Worm (Caenorhabditis elegans) whole organism, L2 larva: ENCODE data around the gene F10C2.4.
A peak's percentile ranks its signal among the peaks of the same experiment; 100 is the strongest.

ENCODE experiments used
- C34F6.9 ChIP-seq: fragments of 150-350 bp; optimal IDR thresholded peaks from 2 replicates; lab custom pipeline; 2014; ENCODE audit warnings: missing biosample characterization, missing genetic modification characterization
- R02D3.7 ChIP-seq: fragments of 150-350 bp; optimal IDR thresholded peaks from 2 replicates; lab custom pipeline; 2014; ENCODE audit warnings: missing biosample characterization, missing genetic modification characterization
- Y55F3AM.14 ChIP-seq: fragments of 200-800 bp; sonication (Bioruptor generic); optimal IDR thresholded peaks from 2 replicates; lab custom pipeline; 2018; ENCODE audit warnings: mild to moderate bottlenecking, missing genetic modification characterization, missing compliant biosample characterization
- alr-1 ChIP-seq: fragments of 150-350 bp; optimal IDR thresholded peaks from 2 replicates; lab custom pipeline; 2014; ENCODE audit warnings: missing biosample characterization, missing genetic modification characterization
- aly-2 ChIP-seq: fragments of 150-350 bp; optimal IDR thresholded peaks from 2 replicates; lab custom pipeline; 2014; ENCODE audit warnings: missing biosample characterization, missing genetic modification characterization
- ama-1 ChIP-seq: fragments of 150-350 bp; optimal IDR thresholded peaks from 2 replicates; lab custom pipeline; 2018; ENCODE audit warnings: inconsistent platforms
- ceh-16 ChIP-seq: fragments of 150-350 bp; optimal IDR thresholded peaks from 2 replicates; lab custom pipeline; 2014; ENCODE audit warnings: missing biosample characterization, missing genetic modification characterization
- crh-2 ChIP-seq: sonication (generic microtip); optimal IDR thresholded peaks from 2 replicates; lab custom pipeline; 2017; ENCODE audit warnings: missing biosample characterization, missing genetic modification characterization
- dmd-4 ChIP-seq: sonication (generic microtip); optimal IDR thresholded peaks from 2 replicates; lab custom pipeline; 2017; ENCODE audit warnings: missing biosample characterization, missing genetic modification characterization
- elt-1 ChIP-seq: fragments of 150-350 bp; optimal IDR thresholded peaks from 2 replicates; lab custom pipeline; 2014; ENCODE audit warnings: missing biosample characterization, missing genetic modification characterization
- elt-3 ChIP-seq: sonication (generic microtip); optimal IDR thresholded peaks from 2 replicates; lab custom pipeline; 2017; ENCODE audit warnings: missing biosample characterization, missing genetic modification characterization
- fos-1 ChIP-seq: fragments of 150-350 bp; optimal IDR thresholded peaks from 2 replicates; lab custom pipeline; 2014; ENCODE audit warnings: missing biosample characterization, missing genetic modification characterization
- gmeb-1 ChIP-seq: fragments of 150-350 bp; optimal IDR thresholded peaks from 2 replicates; lab custom pipeline; 2014; ENCODE audit warnings: missing biosample characterization, missing genetic modification characterization
- lin-11 ChIP-seq: fragments of 150-350 bp; sonication (generic microtip); optimal IDR thresholded peaks from 2 replicates; lab custom pipeline; 2014; ENCODE audit warnings: missing biosample characterization, missing genetic modification characterization, inconsistent platforms, mixed read lengths
- lin-13 ChIP-seq: fragments of 150-350 bp; optimal IDR thresholded peaks from 2 replicates; lab custom pipeline; 2014; ENCODE audit warnings: missing biosample characterization, missing genetic modification reagents, missing genetic modification characterization
- lsy-2 ChIP-seq, 2 experiments: fragments of 150-350 bp in 1 of 2; sonication (generic microtip) in 1 of 2; optimal IDR thresholded peaks; 2 replicates each; lab custom pipeline; 2014 to 2017; ENCODE audit warnings: missing biosample characterization in 2 of 2, missing genetic modification characterization in 2 of 2
- mab-5 ChIP-seq: fragments of 150-350 bp; optimal IDR thresholded peaks from 2 replicates; lab custom pipeline; 2014; ENCODE audit warnings: missing biosample characterization, missing genetic modification characterization
- mbf-1 ChIP-seq: sonication (generic microtip); optimal IDR thresholded peaks from 2 replicates; lab custom pipeline; 2017; ENCODE audit warnings: missing biosample characterization, missing genetic modification characterization
- mdl-1 ChIP-seq, 2 experiments: fragments of 150-350 bp in 1 of 2; sonication (generic microtip) in 1 of 2; optimal IDR thresholded peaks; 2 replicates each; lab custom pipeline; 2017; ENCODE audit warnings: missing biosample characterization in 2 of 2, missing genetic modification characterization in 2 of 2
- nhr-12 ChIP-seq: fragments of 150-350 bp; optimal IDR thresholded peaks from 2 replicates; lab custom pipeline; 2014; ENCODE audit warnings: missing biosample characterization, missing genetic modification characterization
- nhr-129 ChIP-seq: fragments of 150-350 bp; optimal IDR thresholded peaks from 2 replicates; lab custom pipeline; 2014; ENCODE audit warnings: missing biosample characterization, missing genetic modification characterization
- nhr-77 ChIP-seq: fragments of 150-350 bp; optimal IDR thresholded peaks from 2 replicates; lab custom pipeline; 2014; ENCODE audit warnings: missing biosample characterization, missing genetic modification characterization
- sem-4 ChIP-seq: fragments of 150-350 bp; optimal IDR thresholded peaks from 2 replicates; lab custom pipeline; 2014; ENCODE audit warnings: missing biosample characterization, missing genetic modification reagents, missing genetic modification characterization
- sma-3 ChIP-seq: sonication (generic microtip); optimal IDR thresholded peaks from 2 replicates; lab custom pipeline; 2016; ENCODE audit warnings: missing genetic modification reagents, missing genetic modification characterization, missing compliant biosample characterization
- sma-9 ChIP-seq, 2 experiments: fragments of 150-350 bp in 1 of 2; sonication (generic microtip) in 1 of 2; optimal IDR thresholded peaks; 2 replicates each; lab custom pipeline; 2014 to 2016; ENCODE audit warnings: missing genetic modification characterization in 2 of 2, mild to moderate bottlenecking in 1 of 2, missing biosample characterization in 1 of 2, missing compliant biosample characterization in 1 of 2, missing genetic modification reagents in 1 of 2, moderate library complexity in 1 of 2
- snpc-4 ChIP-seq: fragments of 150-350 bp; optimal IDR thresholded peaks from 2 replicates; lab custom pipeline; 2014; ENCODE audit warnings: missing biosample characterization, missing genetic modification characterization
- unc-55 ChIP-seq: fragments of 150-350 bp; sonication (generic microtip); optimal IDR thresholded peaks from 3 replicates; lab custom pipeline; 2014; ENCODE audit warnings: missing biosample characterization, missing genetic modification reagents, missing genetic modification characterization
- unc-62 ChIP-seq: fragments of 150-350 bp; optimal IDR thresholded peaks from 2 replicates; lab custom pipeline; 2014; ENCODE audit warnings: missing biosample characterization, missing genetic modification reagents, missing genetic modification characterization
- zag-1 ChIP-seq: fragments of 150-350 bp; optimal IDR thresholded peaks from 2 replicates; lab custom pipeline; 2014; ENCODE audit warnings: missing biosample characterization, missing genetic modification characterization
- ztf-1 ChIP-seq: fragments of 200-800 bp; sonication (Bioruptor generic); conservative IDR thresholded peaks from 2 replicates; pipeline ENCODE4 v1.3.6; 2022; ENCODE audit warnings: missing genetic modification characterization, missing compliant biosample characterization
- ztf-11 ChIP-seq: sonication (generic microtip); optimal IDR thresholded peaks from 2 replicates; lab custom pipeline; 2017; ENCODE audit warnings: missing biosample characterization, missing genetic modification characterization
- ztf-4 ChIP-seq: fragments of 150-350 bp; optimal IDR thresholded peaks from 2 replicates; lab custom pipeline; 2014; ENCODE audit warnings: missing biosample characterization, missing genetic modification characterization

F10C2.4 gene

ce11 chrV:12040823-12041606 lies at the start of gene F10C2.4, which contains the start of gene kup-1:
TSS of gene F10C2.4 (plus strand) at chrV:12041556.
TSS of gene kup-1 (minus strand) at chrV:12040873.
- TF ChIP-seq nhr-129 (tag; lab: Kevin White, UChicago) (peak; percentile 48), lin-13 (peak; percentile 45), fos-1 (tag; lab: Kevin White, UChicago) (no peak), unc-55 (GFP tag; lab: Kevin White, UChicago) (peak; percentile 79), C34F6.9 (tag; lab: Kevin White, UChicago) (peak; percentile 67), crh-2 (tag; lab: Kevin White, UChicago) (peak; percentile 41), alr-1 (tag; lab: Kevin White, UChicago) (no peak), gmeb-1 (tag; lab: Kevin White, UChicago) (peak; percentile 90), sma-3 (GFP tag; lab: Kevin White, UChicago) (peak; percentile 66)

ce11 chrV:11993706-11994345 lies 47.5 kb upstream of the F10C2.4 start, which contains the start of the genes cyl-1 and C52E4.7:
TSS of gene cyl-1 (minus strand) at chrV:11993723.
TSS of gene C52E4.7 (plus strand) at chrV:11994295.
- TF ChIP-seq sem-4 (tag; lab: Kevin White, UChicago) (no peak), lin-13 (peak; percentile 45), nhr-129 (tag; lab: Kevin White, UChicago) (peak; percentile 56), R02D3.7 (tag; lab: Kevin White, UChicago) (no peak), ama-1 (peak; percentile 16), snpc-4 (tag; lab: Kevin White, UChicago) (peak; percentile 75), lin-11 (tag; lab: Kevin White, UChicago) (peak; percentile 1), alr-1 (tag; lab: Kevin White, UChicago) (no peak), dmd-4 (no peak), lsy-2 (tag; optimal IDR thresholded peaks at IDR 0.05; lab: Kevin White, UChicago) (peak in 1 of 2 experiments; percentile 73), gmeb-1 (tag; lab: Kevin White, UChicago) (peak; percentile 38), aly-2 (tag; lab: Kevin White, UChicago) (no peak), ceh-16 (no peak), mbf-1 (tag; lab: Kevin White, UChicago) (no peak), sma-9 (GFP tag; optimal IDR thresholded peaks at IDR 0.05; lab: Kevin White, UChicago) (peak; percentile 34), sma-9 (tag; optimal IDR thresholded peaks at IDR 0.05; lab: Kevin White, UChicago) (no peak), ztf-11 (no peak), crh-2 (tag; lab: Kevin White, UChicago) (peak; percentile 70), unc-55 (GFP tag; lab: Kevin White, UChicago) (peak; percentile 65), unc-62 (GFP tag; lab: Kevin White, UChicago) (no peak), C34F6.9 (tag; lab: Kevin White, UChicago) (peak; percentile 88), zag-1 (tag; lab: Kevin White, UChicago) (no peak), nhr-77 (tag; lab: Kevin White, UChicago) (no peak), fos-1 (tag; lab: Kevin White, UChicago) (peak; percentile 39), elt-3 (tag; lab: Kevin White, UChicago) (no peak), mab-5 (tag; lab: Kevin White, UChicago) (no peak)

- TF ChIP-seq ztf-1 (GFP tag; lab: Robert Waterston, UW), result no peak
- no peak for TF ChIP-seq sma-3 (GFP tag; lab: Kevin White, UChicago)
- TF ChIP-seq mbf-1 (tag; lab: Kevin White, UChicago), result no peak
- TF ChIP-seq unc-55 (GFP tag; lab: Kevin White, UChicago), result no peak
- no peak for TF ChIP-seq snpc-4 (tag; lab: Kevin White, UChicago)
- TF ChIP-seq ama-1, result no peak
- TF ChIP-seq ztf-4 (tag; lab: Kevin White, UChicago), result no peak
- TF ChIP-seq Y55F3AM.14 (GFP tag; lab: Kevin White, UChicago), result no peak
- TF ChIP-seq nhr-12 (tag; lab: Kevin White, UChicago), result no peak
- no peak for TF ChIP-seq mdl-1 (tag; optimal IDR thresholded peaks at IDR 0.05; lab: Kevin White, UChicago)
These were observed 45.5 kb upstream of the F10C2.4 start, which contains the start of gene C52E4.12 for ce11 chrV:11995862-11996261. TSS of gene C52E4.12 (plus strand) at chrV:11996162.

- TF ChIP-seq C34F6.9 (tag; lab: Kevin White, UChicago) (no peak), elt-1 (tag; lab: Kevin White, UChicago) (no peak), ztf-4 (tag; lab: Kevin White, UChicago) (no peak), unc-62 (GFP tag; lab: Kevin White, UChicago) (no peak)
These were observed 44.0 kb upstream of the F10C2.4 start for ce11 chrV:11997403-11997802.
